Fruit fly (Drosophila melanogaster): ENCODE results near the gene Ref1.
A peak's percentile ranks its signal among the peaks of the same experiment; 100 is the strongest.

Ref1 gene

dm6 chr3R:7067092-7067491, 13.1 kb downstream of the Ref1 start, which contains the start of the genes CG1105 and CG1965 (continued):
- TF ChIP-seq CG11247 (GFP tag; IDR thresholded peaks at IDR 0.05) (peak; percentile 93), Ada2b (GFP tag; IDR thresholded peaks at IDR 0.05) (peak; percentile 92), CG12236 (GFP tag; optimal IDR thresholded peaks at IDR 0.05) (peak; percentile 84), C15 (GFP tag; IDR thresholded peaks at IDR 0.05) (peak; percentile 80), bcd (GFP tag; optimal IDR thresholded peaks at IDR 0.05) (peak; percentile 93), CG10431 (GFP tag; optimal IDR thresholded peaks at IDR 0.05) (peak; percentile 61), CG2116 (GFP tag; optimal IDR thresholded peaks at IDR 0.05) (peak; percentile 88), Bteb2 (GFP tag; optimal IDR thresholded peaks at IDR 0.05) (peak; percentile 92), Bgb (GFP tag; IDR thresholded peaks at IDR 0.05; ENCODE audit: partially characterized antibody) (peak; percentile 97), CG17359 (tag; optimal IDR thresholded peaks at IDR 0.05) (peak; percentile 91), org-1 (GFP tag; optimal IDR thresholded peaks at IDR 0.05) (peak; percentile 54), CG14710 (tag; optimal IDR thresholded peaks at IDR 0.05) (peak; percentile 96), crol (GFP tag; IDR thresholded peaks at IDR 0.05) (peak; percentile 39; the same call in 1 of the 2 replicates), pzg (GFP tag; optimal IDR thresholded peaks at IDR 0.05) (peak; percentile 91), CG13624 (GFP tag; optimal IDR thresholded peaks at IDR 0.05) (peak; percentile 94), Optix (GFP tag; IDR thresholded peaks at IDR 0.05) (peak; percentile 89), CG3407 (GFP tag; optimal IDR thresholded peaks at IDR 0.05) (peak; percentile 75), CG13296 (GFP tag; optimal IDR thresholded peaks at IDR 0.05) (peak; percentile 69), MESR4 (GFP tag; optimal IDR thresholded peaks at IDR 0.05) (no peak), CG2889 (GFP tag; IDR thresholded peaks at IDR 0.05) (peak; percentile 89), dan (GFP tag; IDR thresholded peaks at IDR 0.05) (peak; percentile 90), CG31388 (GFP tag; optimal IDR thresholded peaks at IDR 0.05) (peak; percentile 90), unpg (GFP tag; optimal IDR thresholded peaks at IDR 0.05) (peak; percentile 91), CG4730 (GFP tag; IDR thresholded peaks at IDR 0.05) (peak; percentile 90), TFAM (GFP tag; optimal IDR thresholded peaks at IDR 0.05) (peak; percentile 15), CG17802 (tag; optimal IDR thresholded peaks at IDR 0.05) (peak; percentile 62), emc (GFP tag; optimal IDR thresholded peaks at IDR 0.05) (peak; percentile 85), CG6175 (GFP tag; IDR thresholded peaks at IDR 0.05) (peak; percentile 87), CoRest (tag; optimal IDR thresholded peaks at IDR 0.05) (peak; percentile 95), nau (GFP tag; optimal IDR thresholded peaks at IDR 0.05) (peak; percentile 72), tx (GFP tag; optimal IDR thresholded peaks at IDR 0.05) (peak; percentile 92), CG33213 (GFP tag; optimal IDR thresholded peaks at IDR 0.05) (peak; percentile 92), Asciz (GFP tag; optimal IDR thresholded peaks at IDR 0.05) (peak; percentile 71), bowl (GFP tag; IDR thresholded peaks at IDR 0.05) (peak; percentile 81), Vsx1 (GFP tag; optimal IDR thresholded peaks at IDR 0.05) (peak; percentile 78), CG17186 (GFP tag; optimal IDR thresholded peaks at IDR 0.05) (peak; percentile 84), CG3838 (GFP tag; optimal IDR thresholded peaks at IDR 0.05) (peak; percentile 92), tap (tag; optimal IDR thresholded peaks at IDR 0.05) (peak; percentile 78), ind (GFP tag; optimal IDR thresholded peaks at IDR 0.05) (peak; percentile 97), CG3726 (GFP tag; IDR thresholded peaks at IDR 0.05) (peak; percentile 86; the same call in 2 of the 3 replicates), Oli (tag; optimal IDR thresholded peaks at IDR 0.05) (peak; percentile 80), CG10654 (GFP tag; optimal IDR thresholded peaks at IDR 0.05) (peak; percentile 93), sens-2 (GFP tag; IDR thresholded peaks at IDR 0.05) (peak; percentile 79), abd-A (tag; optimal IDR thresholded peaks at IDR 0.05) (no peak), CG4360 (GFP tag; IDR thresholded peaks at IDR 0.05) (peak; percentile 58), CG31365 (tag; optimal IDR thresholded peaks at IDR 0.05) (peak; percentile 19), GATAe (GFP tag; conservative IDR thresholded peaks at IDR 0.05) (peak; percentile 65), CG11093 (GFP tag; IDR thresholded peaks at IDR 0.05) (peak; percentile 90), Ptx1 (GFP tag; IDR thresholded peaks at IDR 0.05) (peak; percentile 97), CG4282 (GFP tag; optimal IDR thresholded peaks at IDR 0.05) (peak; percentile 76), B-H2 (GFP tag; optimal IDR thresholded peaks at IDR 0.05) (peak; percentile 90)

Measured in whole organism, embryonic.